Worm (Caenorhabditis elegans) whole organism, young adult: ENCODE results near the gene C25A8.1.
A peak's percentile ranks its signal among the peaks of the same experiment; 100 is the strongest.

Source experiments
- B0336.3 ChIP-seq: fragments of 200-800 bp; sonication (Bioruptor generic); IDR thresholded peaks from 2 replicates; pipeline ENCODE4 v1.3.6; 2022; ENCODE audit warnings: missing genetic modification characterization, missing compliant biosample characterization
- D2030.7 ChIP-seq: fragments of 200-800 bp; sonication (Bioruptor generic); IDR thresholded peaks from 2 replicates; pipeline ENCODE4 v1.3.6; 2022; ENCODE audit warnings: missing genetic modification reagents, missing genetic modification characterization, missing compliant biosample characterization
- F57C9.4 ChIP-seq: sonication (generic microtip); optimal IDR thresholded peaks from 2 replicates; lab custom pipeline; 2017; ENCODE audit warnings: mild to moderate bottlenecking, missing genetic modification characterization, missing compliant biosample characterization
- K11D2.4 ChIP-seq: fragments of 200-800 bp; sonication (Bioruptor generic); IDR thresholded peaks from 2 replicates; pipeline ENCODE4 v1.3.6; 2022; ENCODE audit warnings: missing genetic modification reagents, missing genetic modification characterization, missing compliant biosample characterization
- Y79H2A.3 ChIP-seq: fragments of 200-800 bp; sonication (Bioruptor generic); conservative IDR thresholded peaks from 2 replicates; pipeline ENCODE4 v1.3.6; 2022; ENCODE audit warnings: missing genetic modification reagents, missing genetic modification characterization, missing compliant biosample characterization
- attf-3 ChIP-seq: fragments of 200-800 bp; sonication (Bioruptor generic); conservative IDR thresholded peaks from 2 replicates; pipeline ENCODE4 v1.3.6; 2022; ENCODE audit warnings: missing genetic modification reagents, missing genetic modification characterization, missing compliant biosample characterization
- attf-5 ChIP-seq: fragments of 200-800 bp; sonication (Bioruptor generic); optimal IDR thresholded peaks from 2 replicates; lab custom pipeline; 2018; ENCODE audit warnings: mild to moderate bottlenecking, missing genetic modification characterization, missing compliant biosample characterization
- bed-1 ChIP-seq: fragments of 200-800 bp; sonication (Bioruptor generic); IDR thresholded peaks from 2 replicates; pipeline ENCODE4 v1.3.6; 2022; ENCODE audit warnings: missing genetic modification reagents, missing genetic modification characterization, missing compliant biosample characterization
- cebp-1 ChIP-seq, 2 experiments: fragments of 200-800 bp in 1 of 2; sonication (Bioruptor generic) in 1 of 2; sonication (generic microtip) in 1 of 2; IDR thresholded peaks in 1 of 2; optimal IDR thresholded peaks in 1 of 2; 2 replicates each; pipeline versions ENCODE4 v1.3.6 to Lab custom; 2017 to 2022; ENCODE audit warnings: missing compliant biosample characterization in 2 of 2, missing genetic modification characterization in 2 of 2, mild to moderate bottlenecking in 1 of 2, missing genetic modification reagents in 1 of 2, moderate library complexity in 1 of 2
- ceh-58 ChIP-seq: fragments of 200-800 bp; sonication (Bioruptor generic); IDR thresholded peaks from 2 replicates; pipeline ENCODE4 v1.3.6; 2022; ENCODE audit warnings: missing genetic modification characterization, missing compliant biosample characterization
- dox-1 ChIP-seq: fragments of 200-800 bp; sonication (Bioruptor generic); IDR thresholded peaks from 2 replicates; pipeline ENCODE4 v1.3.6; 2022; ENCODE audit warnings: missing genetic modification reagents, missing genetic modification characterization, missing compliant biosample characterization
- dpff-1 ChIP-seq: sonication (generic microtip); optimal IDR thresholded peaks from 2 replicates; lab custom pipeline; 2017; ENCODE audit warnings: mild to moderate bottlenecking, missing genetic modification characterization, missing compliant biosample characterization
- ekl-4 ChIP-seq: fragments of 200-800 bp; sonication (Bioruptor generic); IDR thresholded peaks from 2 replicates; pipeline ENCODE4 v1.3.6; 2022; ENCODE audit warnings: missing genetic modification reagents, missing genetic modification characterization, missing compliant biosample characterization
- gei-17 ChIP-seq: fragments of 200-800 bp; sonication (Bioruptor generic); optimal IDR thresholded peaks from 2 replicates; lab custom pipeline; 2018; ENCODE audit warnings: mild to moderate bottlenecking, missing genetic modification characterization, missing compliant biosample characterization
- hlh-26 ChIP-seq: fragments of 200-800 bp; sonication (Bioruptor generic); conservative IDR thresholded peaks from 2 replicates; pipeline ENCODE4 v1.3.6; 2022; ENCODE audit warnings: missing genetic modification reagents, missing genetic modification characterization, missing compliant biosample characterization
- hmg-1.2 ChIP-seq: fragments of 200-800 bp; sonication (Bioruptor generic); IDR thresholded peaks from 2 replicates; pipeline ENCODE4 v1.3.6; 2022; ENCODE audit warnings: missing genetic modification reagents, missing genetic modification characterization, missing compliant biosample characterization
- hsf-1 ChIP-seq: fragments of 200-800 bp; sonication (Bioruptor generic); IDR thresholded peaks from 2 replicates; pipeline ENCODE4 v1.3.6; 2022; ENCODE audit warnings: missing genetic modification reagents, missing genetic modification characterization, missing compliant biosample characterization
- lag-1 ChIP-seq: fragments of 200-800 bp; sonication (Bioruptor generic); IDR thresholded peaks from 2 replicates; pipeline ENCODE4 v1.3.6; 2022; ENCODE audit warnings: missing genetic modification reagents, missing genetic modification characterization, missing compliant biosample characterization
- lin-35 ChIP-seq, 3 experiments: fragments of 150-350 bp in 2 of 3; sonication (generic microtip) in 1 of 3; optimal IDR thresholded peaks; 2 replicates each; lab custom pipeline; 2014 to 2018; ENCODE audit warnings: missing biosample characterization in 3 of 3, missing genetic modification characterization in 3 of 3, missing genetic modification reagents in 3 of 3
- lin-40 ChIP-seq: sonication (generic microtip); optimal IDR thresholded peaks from 2 replicates; lab custom pipeline; 2016; ENCODE audit warnings: missing genetic modification characterization, mild to moderate bottlenecking, missing compliant biosample characterization, missing genotype, missing genetic modification reagents
- madf-3 ChIP-seq: fragments of 200-800 bp; sonication (Bioruptor generic); IDR thresholded peaks from 2 replicates; pipeline ENCODE4 v1.3.6; 2022; ENCODE audit warnings: missing genetic modification reagents, missing genetic modification characterization, missing compliant biosample characterization
- nfya-1 ChIP-seq: sonication (generic microtip); optimal IDR thresholded peaks from 2 replicates; lab custom pipeline; 2017; ENCODE audit warnings: antibody characterized with exemption, missing compliant biosample characterization, missing genetic modification characterization, borderline replicate concordance; ENCODE audit not compliant: insufficient read depth
- nhr-120 ChIP-seq: fragments of 200-800 bp; sonication (Bioruptor generic); IDR thresholded peaks from 2 replicates; pipeline ENCODE4 v1.3.6; 2022; ENCODE audit warnings: missing genetic modification characterization, missing compliant biosample characterization
- nhr-80 ChIP-seq: sonication (generic microtip); optimal IDR thresholded peaks from 2 replicates; lab custom pipeline; 2016; ENCODE audit warnings: missing genetic modification characterization, missing compliant biosample characterization
- pha-4 ChIP-seq: fragments of 150-350 bp; sonication (generic microtip); optimal IDR thresholded peaks from 2 replicates; lab custom pipeline; 2014; ENCODE audit warnings: missing biosample characterization, missing genetic modification reagents, missing genetic modification characterization
- rec-8 ChIP-seq, 2 experiments: sonication (generic microtip); optimal IDR thresholded peaks; 2 replicates each; lab custom pipeline; 2016; ENCODE audit warnings: mild to moderate bottlenecking in 2 of 2, missing genetic modification characterization in 2 of 2, missing genetic modification reagents in 2 of 2, missing genotype in 2 of 2, missing biosample characterization in 1 of 2, missing compliant biosample characterization in 1 of 2, moderate library complexity in 1 of 2
- snpc-3.4 ChIP-seq: sonication (generic microtip); optimal IDR thresholded peaks from 2 replicates; lab custom pipeline; 2017; ENCODE audit warnings: missing genetic modification characterization, mild to moderate bottlenecking, missing compliant biosample characterization, antibody characterized with exemption, moderate library complexity, missing genotype, missing genetic modification reagents
- snpc-4 ChIP-seq, 5 experiments: fragments of 150-350 bp in 1 of 5; sonication (generic microtip) in 4 of 5; optimal IDR thresholded peaks; 2 replicates each; lab custom pipeline; 2014 to 2018; ENCODE audit warnings: missing genetic modification characterization in 5 of 5, missing biosample characterization in 3 of 5, antibody characterized with exemption in 2 of 5, mild to moderate bottlenecking in 2 of 5, missing compliant biosample characterization in 2 of 5, missing genotype in 2 of 5, moderate library complexity in 2 of 5, missing genetic modification reagents in 1 of 5
- unc-62 ChIP-seq: fragments of 150-350 bp; optimal IDR thresholded peaks from 2 replicates; lab custom pipeline; 2014; ENCODE audit warnings: missing biosample characterization, missing genetic modification reagents, missing genetic modification characterization
- zim-3 ChIP-seq: sonication (generic microtip); optimal IDR thresholded peaks from 2 replicates; lab custom pipeline; 2017; ENCODE audit warnings: mild to moderate bottlenecking, missing genetic modification characterization, moderate library complexity, missing compliant biosample characterization
- ztf-26 ChIP-seq: sonication (generic microtip); optimal IDR thresholded peaks from 2 replicates; lab custom pipeline; 2017; ENCODE audit warnings: missing genetic modification characterization, missing compliant biosample characterization

The C25A8.1 gene

DNA sequence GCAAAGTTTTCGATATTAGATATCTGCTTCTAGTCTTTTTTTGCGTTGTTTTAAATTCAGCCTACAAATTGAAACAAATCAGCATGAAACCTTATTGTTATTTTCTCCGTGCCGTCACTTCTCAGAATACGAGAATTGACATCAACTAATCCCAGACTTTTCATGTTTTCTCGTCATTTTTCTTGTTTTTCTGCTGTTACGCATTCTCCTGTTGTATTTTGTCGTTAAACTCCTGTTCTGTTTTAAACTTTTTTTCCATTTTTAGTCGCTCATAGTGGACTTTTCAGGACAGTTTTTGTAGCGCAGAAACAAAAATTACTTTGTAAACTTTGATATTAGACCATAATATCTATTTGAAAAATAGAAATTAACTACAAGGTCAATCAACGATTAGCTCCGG is 11.3 kb downstream of the C25A8.1 start:
- TF ChIP-seq gei-17 = no peak
- TF ChIP-seq madf-3 = no peak

DNA sequence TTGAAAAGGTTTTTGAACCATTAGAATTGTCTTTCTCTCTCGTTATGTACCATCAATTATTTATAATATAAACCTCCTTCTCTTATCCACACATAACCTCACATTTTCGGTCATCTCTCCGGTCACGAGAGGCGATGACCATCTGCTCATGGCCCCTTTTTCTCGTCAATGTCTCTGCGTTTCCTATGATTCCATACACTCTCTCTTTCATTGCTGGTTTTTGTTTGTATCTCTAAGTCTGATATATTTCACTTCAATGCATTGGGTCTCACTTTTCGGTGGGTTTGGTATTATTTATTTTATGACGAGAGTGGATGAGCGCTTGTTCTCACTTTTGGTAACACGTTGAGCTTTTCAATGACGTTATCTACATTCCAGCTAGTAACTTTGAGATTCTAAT is 12.1 kb downstream of the C25A8.1 start:
- TF ChIP-seq lin-40 (tag; lab: Kevin White, UChicago) (peak; percentile 11), lin-35 (GFP tag; optimal IDR thresholded peaks at IDR 0.05; lab: Kevin White, UChicago) (peak in 1 of 3 experiments; percentile 17), ekl-4 (GFP tag; lab: Robert Waterston, UW) (peak; percentile 46; the same call in 1 of the 2 replicates), dox-1 (GFP tag; lab: Robert Waterston, UW) (no peak), cebp-1 (GFP tag; IDR thresholded peaks at IDR 0.05; lab: Robert Waterston, UW) (no peak), cebp-1 (tag; optimal IDR thresholded peaks at IDR 0.05; lab: Kevin White, UChicago) (peak; percentile 39), hmg-1.2 (GFP tag; lab: Robert Waterston, UW) (peak; percentile 85), ztf-26 (tag; lab: Kevin White, UChicago) (no peak), attf-5 (GFP tag; lab: Kevin White, UChicago) (peak; percentile 32)

DNA sequence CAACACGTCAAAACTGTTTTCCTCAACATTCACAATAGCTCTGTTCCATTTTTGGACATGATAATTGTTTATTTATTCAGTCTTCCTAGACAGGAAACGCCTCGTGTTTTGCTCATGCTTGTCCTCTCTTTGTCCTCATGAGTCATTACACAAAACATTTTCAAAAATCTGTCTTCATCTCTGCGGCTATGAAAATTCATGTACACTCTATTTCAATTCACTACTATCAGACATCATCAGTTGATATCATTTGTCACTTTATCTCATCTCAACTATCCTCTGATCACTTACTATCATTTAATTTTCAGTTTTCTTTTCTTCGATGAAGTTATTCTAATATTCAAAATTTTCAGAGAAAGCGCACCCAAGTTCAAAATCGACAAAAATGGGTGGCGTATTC is 12.9 kb downstream of the C25A8.1 start, which contains the start of gene adah-1:
Gene adah-1, plus strand, starts transcription at position 354 of the 400 bp plus-strand sequence.
- no peak for TF ChIP-seq ztf-26 (tag; lab: Kevin White, UChicago)
- TF ChIP-seq ceh-58 (GFP tag; lab: Robert Waterston, UW) = no peak
- TF ChIP-seq snpc-3.4 (tag; lab: Kevin White, UChicago) = no peak
- TF ChIP-seq hsf-1 = no peak
- no peak for TF ChIP-seq B0336.3 (GFP tag; lab: Robert Waterston, UW)
- TF ChIP-seq unc-62 (GFP tag; lab: Kevin White, UChicago) = no peak
- no peak for TF ChIP-seq dpff-1
- TF ChIP-seq Y79H2A.3 (GFP tag; lab: Robert Waterston, UW) = no peak
- no peak for TF ChIP-seq rec-8 (tag; optimal IDR thresholded peaks at IDR 0.05; lab: Kevin White, UChicago)

DNA sequence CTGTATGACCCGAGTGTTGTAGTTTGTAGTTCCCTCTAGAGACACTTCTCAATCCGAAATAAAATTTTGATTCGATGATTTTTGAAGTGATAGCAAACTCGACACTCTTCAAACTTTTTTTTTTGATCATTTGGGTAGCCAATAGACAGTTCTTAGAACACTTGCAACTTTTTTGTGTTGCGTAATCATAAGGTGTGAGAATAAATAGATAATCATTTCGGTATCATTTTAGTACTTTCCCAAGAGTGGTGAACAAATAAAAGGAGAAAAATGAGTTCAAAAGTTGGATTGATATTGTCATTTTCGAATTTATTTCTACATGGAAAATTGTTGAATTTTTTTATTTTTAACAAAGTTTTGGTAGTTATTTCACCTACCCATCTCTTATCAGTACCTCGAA is 13.9 kb downstream of the C25A8.1 start:
- TF ChIP-seq lin-35 (GFP tag; optimal IDR thresholded peaks at IDR 0.05; lab: Kevin White, UChicago) (no peak), hlh-26 (GFP tag; lab: Robert Waterston, UW) (no peak), dpff-1 (no peak), K11D2.4 (GFP tag; lab: Robert Waterston, UW) (no peak), snpc-4 (GFP tag; optimal IDR thresholded peaks at IDR 0.05; lab: Kevin White, UChicago) (no peak), snpc-4 (tag; optimal IDR thresholded peaks at IDR 0.05; lab: Kevin White, UChicago) (no peak), nhr-80 (tag; lab: Kevin White, UChicago) (peak; percentile 20), lag-1 (no peak)

DNA sequence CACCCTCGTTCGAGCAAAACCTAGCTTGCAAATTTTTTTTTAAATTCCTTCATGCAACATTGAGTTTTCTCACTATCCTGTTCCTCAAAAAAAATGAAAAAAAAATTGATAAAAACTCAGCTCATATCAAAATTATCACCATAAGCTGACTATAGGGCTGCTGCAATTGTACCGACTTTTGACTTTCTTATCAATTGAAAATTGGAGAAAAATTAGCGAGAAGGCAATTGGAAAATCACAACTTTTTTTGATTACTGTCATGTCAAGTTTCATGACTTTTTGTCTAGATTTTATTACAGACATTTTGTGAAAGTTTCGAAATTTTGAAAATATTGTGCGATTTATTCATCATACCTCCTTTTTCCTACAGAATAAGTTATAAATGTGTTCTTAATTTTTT is 14.9 kb downstream of the C25A8.1 start:
- TF ChIP-seq bed-1 = no peak
- no peak for TF ChIP-seq nfya-1 (tag; lab: Kevin White, UChicago)
- no peak for TF ChIP-seq nhr-120
- TF ChIP-seq nhr-80 (tag; lab: Kevin White, UChicago) = peak; percentile 79
- no peak for TF ChIP-seq F57C9.4
- no peak for TF ChIP-seq D2030.7 (GFP tag; lab: Robert Waterston, UW)

DNA sequence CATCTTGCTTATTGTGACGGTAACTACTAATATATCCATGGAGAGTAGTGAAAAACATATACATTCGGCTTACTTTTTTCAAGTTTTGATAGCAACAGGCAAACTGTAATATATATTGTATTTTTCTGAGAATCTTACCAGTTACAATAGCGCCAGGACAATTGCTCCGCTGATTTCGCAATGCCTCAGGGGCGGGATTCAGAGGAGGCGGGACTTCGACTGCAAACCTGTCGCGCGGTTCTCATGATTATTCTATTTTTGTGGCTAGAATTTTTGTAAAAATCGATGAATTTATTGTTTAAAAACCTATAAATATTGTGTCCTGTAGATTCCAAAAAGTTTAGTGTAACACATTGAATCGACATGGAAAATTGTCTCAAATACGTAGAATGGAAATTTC is 20.1 kb downstream of the C25A8.1 start:
- TF ChIP-seq pha-4 = no peak
- no peak for TF ChIP-seq attf-3 (GFP tag; lab: Robert Waterston, UW)
- TF ChIP-seq dox-1 (GFP tag; lab: Robert Waterston, UW) = no peak
- TF ChIP-seq cebp-1 (GFP tag; IDR thresholded peaks at IDR 0.05; lab: Robert Waterston, UW) = no peak
- peak; percentile 86 for TF ChIP-seq cebp-1 (tag; optimal IDR thresholded peaks at IDR 0.05; lab: Kevin White, UChicago)
- no peak for TF ChIP-seq zim-3 (tag; lab: Kevin White, UChicago)
